Worm (Caenorhabditis elegans): ENCODE data around the gene T06C12.12.
"Not testable (repeated sequence)": the region's sequence is repeated elsewhere in the genome, so short reads cannot be mapped to it uniquely, and the experiment has no call there.

The T06C12.12 gene

DNA sequence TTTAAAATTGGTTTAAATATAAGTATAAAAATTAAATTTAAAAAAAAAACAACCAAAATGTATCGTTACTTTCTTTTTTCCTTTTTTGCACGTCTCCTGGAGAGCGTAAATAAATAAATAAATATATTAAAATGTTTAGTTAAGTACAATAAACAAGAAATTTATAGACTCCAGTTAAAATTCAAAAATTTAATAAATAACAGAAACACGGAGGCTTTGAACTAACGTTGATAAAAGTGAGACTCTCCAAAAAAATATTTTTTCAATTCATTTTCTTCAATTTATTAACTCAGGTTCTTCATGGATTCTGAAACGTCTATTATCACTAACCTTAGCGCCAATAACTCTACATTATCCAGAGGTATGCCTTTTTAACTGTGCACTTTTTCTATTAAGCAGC is at the start of gene T06C12.12:
Gene T06C12.12, plus strand, starts transcription at position 301 of the 400 bp plus-strand sequence.
- TF ChIP-seq flt-1 (GFP tag; IDR thresholded peaks at IDR 0.05) = no peak
- no peak for TF ChIP-seq tbx-37 (GFP tag; conservative IDR thresholded peaks at IDR 0.05)
- TF ChIP-seq ets-7 (tag; optimal IDR thresholded peaks at IDR 0.05) = no peak
- no peak for TF ChIP-seq aly-1 (tag; optimal IDR thresholded peaks at IDR 0.05)
- no peak for TF ChIP-seq ceh-36 (tag; optimal IDR thresholded peaks at IDR 0.05)
- no peak for TF ChIP-seq tra-4 (tag; optimal IDR thresholded peaks at IDR 0.05)
- TF ChIP-seq ama-1 (optimal IDR thresholded peaks at IDR 0.05) = no peak
- TF ChIP-seq ceh-13 (GFP tag; optimal IDR thresholded peaks at IDR 0.05) = no peak
- no peak for TF ChIP-seq B0310.2 (tag; optimal IDR thresholded peaks at IDR 0.05)
- no peak for TF ChIP-seq hmbx-1 (tag; optimal IDR thresholded peaks at IDR 0.05)
- no peak for TF ChIP-seq scrt-1 (GFP tag; IDR thresholded peaks at IDR 0.05)
- TF ChIP-seq tbx-11 (GFP tag; IDR thresholded peaks at IDR 0.05) = no peak
- no peak for TF ChIP-seq sea-1 (GFP tag; conservative IDR thresholded peaks at IDR 0.05)
- TF ChIP-seq pes-1 (GFP tag; IDR thresholded peaks at IDR 0.05) = no peak
- TF ChIP-seq F13C5.2 (tag; optimal IDR thresholded peaks at IDR 0.05) = no peak
- TF ChIP-seq hmg-4 (GFP tag; optimal IDR thresholded peaks at IDR 0.05) = no peak
- TF ChIP-seq hnd-1 (tag; optimal IDR thresholded peaks at IDR 0.05) = no peak

DNA sequence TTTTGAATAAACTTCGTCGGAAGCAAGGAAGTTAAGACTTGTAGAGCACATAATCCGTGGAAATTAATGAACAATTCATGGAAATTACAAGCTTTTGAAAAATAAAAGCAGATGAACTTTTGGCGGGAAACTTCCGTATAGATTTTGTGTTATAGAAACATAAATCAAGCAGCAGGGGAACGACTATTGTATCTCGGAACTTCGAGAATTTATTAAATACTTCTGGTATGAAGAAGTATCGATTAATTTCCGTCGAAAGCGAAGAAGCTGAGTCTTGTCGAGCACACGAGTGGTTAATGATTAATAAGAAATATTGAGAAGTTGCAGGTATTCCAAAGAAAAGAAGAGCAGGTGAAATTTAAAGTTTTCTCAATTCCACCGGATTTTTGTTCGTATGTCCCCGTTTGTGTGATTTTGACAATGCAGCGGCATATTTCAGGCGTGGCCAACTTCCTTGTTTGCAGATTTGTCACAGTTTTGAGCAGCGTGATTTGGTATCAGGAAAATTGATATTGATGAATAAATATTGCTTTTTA is 41.5 kb upstream of the T06C12.12 start, which contains the start of gene srh-147:
Gene srh-147, minus strand, starts transcription at position 51 of the 536 bp plus-strand sequence.
- TF ChIP-seq tra-4 (tag; optimal IDR thresholded peaks at IDR 0.05); pes-1 (GFP tag; IDR thresholded peaks at IDR 0.05); tbx-37 (GFP tag; conservative IDR thresholded peaks at IDR 0.05): not testable (repeated sequence)

DNA sequence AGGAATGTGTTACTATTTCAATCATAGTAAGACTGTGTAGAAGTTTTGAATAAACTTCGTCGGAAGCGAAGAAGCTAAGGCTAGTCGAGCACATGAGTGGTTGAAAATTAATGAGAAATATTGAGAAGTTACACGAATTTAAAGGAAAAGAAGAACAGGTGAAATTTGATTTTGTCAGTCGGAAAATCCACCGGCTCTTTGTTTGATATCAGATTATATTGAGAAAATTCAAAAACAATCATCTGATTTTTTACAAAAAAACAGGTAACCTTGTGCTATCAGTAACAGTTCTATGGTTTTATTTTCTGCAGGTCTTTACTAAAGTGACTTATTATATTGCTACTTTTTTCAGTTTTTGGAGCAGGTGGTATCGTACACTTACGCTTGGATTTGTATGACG is 33.6 kb upstream of the T06C12.12 start, which contains the start of gene srh-148:
Gene srh-148, minus strand, starts transcription at position 101 of the 400 bp plus-strand sequence.
- TF ChIP-seq ceh-36 (tag; optimal IDR thresholded peaks at IDR 0.05) (no peak), flt-1 (GFP tag; IDR thresholded peaks at IDR 0.05) (no peak), tbx-37 (GFP tag; conservative IDR thresholded peaks at IDR 0.05) (no peak), ama-1 (optimal IDR thresholded peaks at IDR 0.05) (no peak), ets-7 (tag; optimal IDR thresholded peaks at IDR 0.05) (no peak), pes-1 (GFP tag; IDR thresholded peaks at IDR 0.05) (no peak), F13C5.2 (tag; optimal IDR thresholded peaks at IDR 0.05) (no peak), tra-4 (tag; optimal IDR thresholded peaks at IDR 0.05) (no peak), aly-1 (tag; optimal IDR thresholded peaks at IDR 0.05) (no peak), hmbx-1 (tag; optimal IDR thresholded peaks at IDR 0.05) (no peak), sea-1 (GFP tag; conservative IDR thresholded peaks at IDR 0.05) (no peak), scrt-1 (GFP tag; IDR thresholded peaks at IDR 0.05) (no peak), ceh-13 (GFP tag; optimal IDR thresholded peaks at IDR 0.05) (no peak), B0310.2 (tag; optimal IDR thresholded peaks at IDR 0.05) (no peak), tbx-11 (GFP tag; IDR thresholded peaks at IDR 0.05) (no peak)

DNA sequence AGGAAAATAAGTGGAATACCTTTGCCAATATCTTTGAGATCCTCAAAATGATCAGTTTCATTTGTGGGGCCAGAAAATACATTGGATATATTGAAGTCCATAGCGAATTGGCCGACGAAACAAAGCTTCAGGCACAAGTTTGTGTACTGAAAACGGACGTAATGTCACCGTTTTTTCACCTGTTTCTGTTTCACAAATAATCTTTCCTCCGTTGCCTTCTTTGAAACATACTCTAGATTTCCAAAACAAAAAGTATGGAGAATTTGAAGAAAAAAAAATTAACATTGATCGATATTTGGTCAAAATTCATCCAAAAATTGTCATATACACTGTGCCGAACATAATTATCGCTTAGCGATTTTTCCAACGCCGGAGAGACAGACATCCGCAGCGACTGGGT is 29.3 kb upstream of the T06C12.12 start, which contains the start of gene srz-12:
Gene srz-12, minus strand, starts transcription at position 101 of the 400 bp plus-strand sequence.
- no peak for TF ChIP-seq tra-4 (tag; optimal IDR thresholded peaks at IDR 0.05)
- no peak for TF ChIP-seq tbx-37 (GFP tag; conservative IDR thresholded peaks at IDR 0.05)
- TF ChIP-seq tbx-11 (GFP tag; IDR thresholded peaks at IDR 0.05) = no peak
- no peak for TF ChIP-seq pes-1 (GFP tag; IDR thresholded peaks at IDR 0.05)
- no peak for TF ChIP-seq aly-1 (tag; optimal IDR thresholded peaks at IDR 0.05)
- no peak for TF ChIP-seq hmbx-1 (tag; optimal IDR thresholded peaks at IDR 0.05)
- TF ChIP-seq ceh-13 (GFP tag; optimal IDR thresholded peaks at IDR 0.05) = no peak
- no peak for TF ChIP-seq hmg-4 (GFP tag; optimal IDR thresholded peaks at IDR 0.05)
- no peak for TF ChIP-seq ets-7 (tag; optimal IDR thresholded peaks at IDR 0.05)
- no peak for TF ChIP-seq ama-1 (optimal IDR thresholded peaks at IDR 0.05)
- no peak for TF ChIP-seq hnd-1 (tag; optimal IDR thresholded peaks at IDR 0.05)
- no peak for TF ChIP-seq scrt-1 (GFP tag; IDR thresholded peaks at IDR 0.05)
- TF ChIP-seq ceh-36 (tag; optimal IDR thresholded peaks at IDR 0.05) = no peak
- TF ChIP-seq flt-1 (GFP tag; IDR thresholded peaks at IDR 0.05) = no peak
- TF ChIP-seq B0310.2 (tag; optimal IDR thresholded peaks at IDR 0.05) = no peak
- no peak for TF ChIP-seq sea-1 (GFP tag; conservative IDR thresholded peaks at IDR 0.05)
- TF ChIP-seq F13C5.2 (tag; optimal IDR thresholded peaks at IDR 0.05) = no peak

DNA sequence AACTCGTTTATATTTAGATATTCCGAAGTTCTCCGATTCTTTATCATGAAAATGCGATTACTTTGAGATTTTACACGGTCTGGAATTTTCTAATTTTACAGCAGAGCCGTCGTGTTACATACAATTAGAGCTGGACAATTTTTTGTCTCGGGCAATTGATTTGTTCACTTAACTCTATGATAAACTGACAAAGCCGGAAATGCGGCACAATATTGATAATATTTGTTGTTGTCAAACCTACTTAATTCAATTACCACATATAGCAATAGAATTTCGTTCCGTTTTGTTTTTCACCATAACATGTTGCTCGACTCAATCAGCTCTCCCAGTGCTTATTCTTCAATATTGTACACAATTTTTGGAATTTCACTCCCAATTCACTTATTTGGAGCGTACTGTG is 28.8 kb upstream of the T06C12.12 start, which contains the start of gene srh-299:
Gene srh-299, plus strand, starts transcription at position 301 of the 400 bp plus-strand sequence.
- TF ChIP-seq tbx-37 (GFP tag; conservative IDR thresholded peaks at IDR 0.05) (no peak), ceh-13 (GFP tag; optimal IDR thresholded peaks at IDR 0.05) (no peak), ets-7 (tag; optimal IDR thresholded peaks at IDR 0.05) (no peak), sea-1 (GFP tag; conservative IDR thresholded peaks at IDR 0.05) (no peak), hmg-4 (GFP tag; optimal IDR thresholded peaks at IDR 0.05) (no peak), ceh-36 (tag; optimal IDR thresholded peaks at IDR 0.05) (no peak), aly-1 (tag; optimal IDR thresholded peaks at IDR 0.05) (no peak), B0310.2 (tag; optimal IDR thresholded peaks at IDR 0.05) (no peak), tbx-11 (GFP tag; IDR thresholded peaks at IDR 0.05) (no peak), hmbx-1 (tag; optimal IDR thresholded peaks at IDR 0.05) (no peak), ama-1 (optimal IDR thresholded peaks at IDR 0.05) (no peak), flt-1 (GFP tag; IDR thresholded peaks at IDR 0.05) (no peak), hnd-1 (tag; optimal IDR thresholded peaks at IDR 0.05) (no peak), scrt-1 (GFP tag; IDR thresholded peaks at IDR 0.05) (no peak), tra-4 (tag; optimal IDR thresholded peaks at IDR 0.05) (no peak), F13C5.2 (tag; optimal IDR thresholded peaks at IDR 0.05) (no peak), pes-1 (GFP tag; IDR thresholded peaks at IDR 0.05) (no peak)

DNA sequence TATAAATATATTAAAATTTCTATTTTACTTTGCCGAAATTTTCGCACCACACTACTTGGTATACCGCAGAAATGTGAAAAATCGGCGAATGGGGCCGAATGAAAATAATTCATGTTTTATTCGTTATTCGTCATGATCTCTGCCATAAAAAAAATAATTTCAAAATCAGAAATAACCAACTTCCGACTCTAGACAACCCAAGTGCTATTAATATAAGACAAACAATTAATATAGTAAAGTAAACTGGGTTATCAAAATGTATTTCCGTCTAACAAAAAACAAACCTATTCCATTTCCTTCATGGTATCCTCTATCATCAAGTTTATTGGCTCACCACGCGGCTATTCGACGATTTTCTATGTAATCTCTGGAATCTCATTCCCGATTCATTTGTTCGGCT is 26.0 kb upstream of the T06C12.12 start, which contains the start of gene srh-293:
Gene srh-293, plus strand, starts transcription at position 301 of the 400 bp plus-strand sequence.
- TF ChIP-seq ama-1 (optimal IDR thresholded peaks at IDR 0.05) = no peak
- no peak for TF ChIP-seq pes-1 (GFP tag; IDR thresholded peaks at IDR 0.05)
- no peak for TF ChIP-seq aly-1 (tag; optimal IDR thresholded peaks at IDR 0.05)
- no peak for TF ChIP-seq ceh-36 (tag; optimal IDR thresholded peaks at IDR 0.05)
- no peak for TF ChIP-seq hnd-1 (tag; optimal IDR thresholded peaks at IDR 0.05)
- TF ChIP-seq ets-7 (tag; optimal IDR thresholded peaks at IDR 0.05) = no peak
- no peak for TF ChIP-seq tra-4 (tag; optimal IDR thresholded peaks at IDR 0.05)
- no peak for TF ChIP-seq scrt-1 (GFP tag; IDR thresholded peaks at IDR 0.05)
- no peak for TF ChIP-seq F13C5.2 (tag; optimal IDR thresholded peaks at IDR 0.05)
- no peak for TF ChIP-seq sea-1 (GFP tag; conservative IDR thresholded peaks at IDR 0.05)
- no peak for TF ChIP-seq B0310.2 (tag; optimal IDR thresholded peaks at IDR 0.05)
- TF ChIP-seq tbx-37 (GFP tag; conservative IDR thresholded peaks at IDR 0.05) = no peak
- no peak for TF ChIP-seq hmbx-1 (tag; optimal IDR thresholded peaks at IDR 0.05)
- TF ChIP-seq flt-1 (GFP tag; IDR thresholded peaks at IDR 0.05) = no peak
- no peak for TF ChIP-seq ceh-13 (GFP tag; optimal IDR thresholded peaks at IDR 0.05)
- no peak for TF ChIP-seq tbx-11 (GFP tag; IDR thresholded peaks at IDR 0.05)
- TF ChIP-seq hmg-4 (GFP tag; optimal IDR thresholded peaks at IDR 0.05) = no peak
